Fruit fly (Drosophila melanogaster): Measurements from ENCODE around the gene Or83a.

dm6 chr3R:5364539-5365273 is 34.3 kb downstream of the Or83a start:
- TF ChIP-seq CG13204 (GFP tag; optimal IDR thresholded peaks at IDR 0.05) (no peak), EcR (GFP tag; optimal IDR thresholded peaks at IDR 0.05) (no peak), CG9948 (tag; optimal IDR thresholded peaks at IDR 0.05) (no peak)

All from whole organism, pupa.